Worm (Caenorhabditis elegans) whole organism, L4/young adult: ENCODE data around the gene Y41D4A.6.

ENCODE experiments used
- W03F9.2 ChIP-seq: fragments of 150-350 bp; optimal IDR thresholded peaks from 2 replicates; lab custom pipeline; 2014; ENCODE audit warnings: missing biosample characterization, missing genetic modification characterization
- dao-5 ChIP-seq: sonication (generic microtip); optimal IDR thresholded peaks from 2 replicates; lab custom pipeline; 2016; ENCODE audit warnings: missing genotype, missing genetic modification characterization, moderate library complexity, missing compliant biosample characterization
- him-1 ChIP-seq: sonication (generic microtip); optimal IDR thresholded peaks from 2 replicates; lab custom pipeline; 2016; ENCODE audit warnings: missing genotype, missing genetic modification reagents, missing genetic modification characterization, missing compliant biosample characterization

DNA sequence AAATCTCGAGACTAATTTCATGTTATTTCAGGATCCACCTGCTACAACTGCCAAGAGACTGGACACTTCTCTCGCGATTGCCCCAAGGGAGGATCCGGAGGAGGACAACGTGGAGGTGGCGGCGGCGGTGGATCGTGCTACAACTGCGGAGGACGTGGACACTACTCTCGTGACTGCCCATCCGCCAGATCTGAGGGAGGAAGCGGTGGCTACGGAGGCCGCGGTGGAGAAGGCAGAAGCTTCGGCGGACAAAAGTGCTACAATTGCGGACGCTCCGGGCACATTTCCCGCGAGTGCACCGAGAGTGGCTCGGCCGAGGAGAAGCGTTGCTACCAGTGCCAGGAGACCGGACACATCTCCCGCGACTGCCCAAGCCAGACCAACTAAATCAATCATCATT lies 34.8 kb downstream of the Y41D4A.6 start:
- TF ChIP-seq W03F9.2: no peak
- no peak for TF ChIP-seq him-1 (tag; lab: Kevin White, UChicago)
- TF ChIP-seq dao-5: no peak
